Worm (Caenorhabditis elegans) whole organism, L2 larva: Measurements from ENCODE around the gene ZC518.8.
A peak's percentile ranks its signal among the peaks of the same experiment; 100 is the strongest.

Experiments used
- C34F6.9 ChIP-seq: fragments of 150-350 bp; optimal IDR thresholded peaks from 2 replicates; lab custom pipeline; 2014; ENCODE audit warnings: missing biosample characterization, missing genetic modification characterization
- F13H6.1 ChIP-seq: sonication (generic microtip); optimal IDR thresholded peaks from 2 replicates; lab custom pipeline; 2016; ENCODE audit warnings: missing genetic modification characterization, missing compliant biosample characterization
- R02D3.7 ChIP-seq: fragments of 150-350 bp; optimal IDR thresholded peaks from 2 replicates; lab custom pipeline; 2014; ENCODE audit warnings: missing biosample characterization, missing genetic modification characterization
- Y55F3AM.14 ChIP-seq: fragments of 200-800 bp; sonication (Bioruptor generic); optimal IDR thresholded peaks from 2 replicates; lab custom pipeline; 2018; ENCODE audit warnings: mild to moderate bottlenecking, missing genetic modification characterization, missing compliant biosample characterization
- ZK546.5 ChIP-seq: sonication (generic microtip); optimal IDR thresholded peaks from 2 replicates; lab custom pipeline; 2017; ENCODE audit warnings: missing biosample characterization, missing genetic modification characterization
- alr-1 ChIP-seq: fragments of 150-350 bp; optimal IDR thresholded peaks from 2 replicates; lab custom pipeline; 2014; ENCODE audit warnings: missing biosample characterization, missing genetic modification characterization
- aly-2 ChIP-seq: fragments of 150-350 bp; optimal IDR thresholded peaks from 2 replicates; lab custom pipeline; 2014; ENCODE audit warnings: missing biosample characterization, missing genetic modification characterization
- ama-1 ChIP-seq: fragments of 150-350 bp; optimal IDR thresholded peaks from 2 replicates; lab custom pipeline; 2018; ENCODE audit warnings: inconsistent platforms
- blmp-1 ChIP-seq: sonication (generic microtip); optimal IDR thresholded peaks from 2 replicates; lab custom pipeline; 2017; ENCODE audit warnings: missing genetic modification characterization, mild to moderate bottlenecking, missing compliant biosample characterization, antibody characterized with exemption, moderate library complexity; ENCODE audit not compliant: insufficient read depth
- ceh-16 ChIP-seq: fragments of 150-350 bp; optimal IDR thresholded peaks from 2 replicates; lab custom pipeline; 2014; ENCODE audit warnings: missing biosample characterization, missing genetic modification characterization
- ceh-82 ChIP-seq: fragments of 150-350 bp; optimal IDR thresholded peaks from 2 replicates; lab custom pipeline; 2014; ENCODE audit warnings: missing biosample characterization, missing genetic modification characterization
- crh-2 ChIP-seq: sonication (generic microtip); optimal IDR thresholded peaks from 2 replicates; lab custom pipeline; 2017; ENCODE audit warnings: missing biosample characterization, missing genetic modification characterization
- dmd-4 ChIP-seq: sonication (generic microtip); optimal IDR thresholded peaks from 2 replicates; lab custom pipeline; 2017; ENCODE audit warnings: missing biosample characterization, missing genetic modification characterization
- egl-27 ChIP-seq: sonication (generic microtip); optimal IDR thresholded peaks from 3 replicates; lab custom pipeline; 2017; ENCODE audit warnings: missing biosample characterization, missing genetic modification reagents, missing genetic modification characterization
- elt-1 ChIP-seq: fragments of 150-350 bp; optimal IDR thresholded peaks from 2 replicates; lab custom pipeline; 2014; ENCODE audit warnings: missing biosample characterization, missing genetic modification characterization
- elt-3 ChIP-seq: sonication (generic microtip); optimal IDR thresholded peaks from 2 replicates; lab custom pipeline; 2017; ENCODE audit warnings: missing biosample characterization, missing genetic modification characterization
- gmeb-1 ChIP-seq: fragments of 150-350 bp; optimal IDR thresholded peaks from 2 replicates; lab custom pipeline; 2014; ENCODE audit warnings: missing biosample characterization, missing genetic modification characterization
- lin-13 ChIP-seq: fragments of 150-350 bp; optimal IDR thresholded peaks from 2 replicates; lab custom pipeline; 2014; ENCODE audit warnings: missing biosample characterization, missing genetic modification reagents, missing genetic modification characterization
- lin-39 ChIP-seq: fragments of 150-350 bp; optimal IDR thresholded peaks from 2 replicates; lab custom pipeline; 2014; ENCODE audit warnings: missing biosample characterization, missing genetic modification reagents, missing genetic modification characterization
- lsy-2 ChIP-seq, 2 experiments: fragments of 150-350 bp in 1 of 2; sonication (generic microtip) in 1 of 2; optimal IDR thresholded peaks; 2 replicates each; lab custom pipeline; 2014 to 2017; ENCODE audit warnings: missing biosample characterization in 2 of 2, missing genetic modification characterization in 2 of 2
- mdl-1 ChIP-seq, 2 experiments: fragments of 150-350 bp in 1 of 2; sonication (generic microtip) in 1 of 2; optimal IDR thresholded peaks; 2 replicates each; lab custom pipeline; 2017; ENCODE audit warnings: missing biosample characterization in 2 of 2, missing genetic modification characterization in 2 of 2
- nhr-10 ChIP-seq: sonication (generic microtip); optimal IDR thresholded peaks from 2 replicates; lab custom pipeline; 2017; ENCODE audit warnings: missing biosample characterization, missing genetic modification characterization
- nhr-12 ChIP-seq: fragments of 150-350 bp; optimal IDR thresholded peaks from 2 replicates; lab custom pipeline; 2014; ENCODE audit warnings: missing biosample characterization, missing genetic modification characterization
- nhr-129 ChIP-seq: fragments of 150-350 bp; optimal IDR thresholded peaks from 2 replicates; lab custom pipeline; 2014; ENCODE audit warnings: missing biosample characterization, missing genetic modification characterization
- nhr-21 ChIP-seq: fragments of 150-350 bp; optimal IDR thresholded peaks from 2 replicates; lab custom pipeline; 2014; ENCODE audit warnings: missing biosample characterization, missing genetic modification characterization
- nhr-23 ChIP-seq: fragments of 150-350 bp; optimal IDR thresholded peaks from 2 replicates; lab custom pipeline; 2014; ENCODE audit warnings: missing biosample characterization, missing genetic modification reagents, missing genetic modification characterization
- nhr-237 ChIP-seq: fragments of 150-350 bp; optimal IDR thresholded peaks from 2 replicates; lab custom pipeline; 2014; ENCODE audit warnings: missing biosample characterization, missing genetic modification characterization
- nhr-25 ChIP-seq: fragments of 150-350 bp; sonication (generic microtip); optimal IDR thresholded peaks from 3 replicates; lab custom pipeline; 2014; ENCODE audit warnings: missing biosample characterization, missing genetic modification characterization
- nhr-6 ChIP-seq: fragments of 150-350 bp; optimal IDR thresholded peaks from 2 replicates; lab custom pipeline; 2014; ENCODE audit warnings: missing biosample characterization, missing genetic modification characterization
- nhr-77 ChIP-seq: fragments of 150-350 bp; optimal IDR thresholded peaks from 2 replicates; lab custom pipeline; 2014; ENCODE audit warnings: missing biosample characterization, missing genetic modification characterization
- peb-1 ChIP-seq: fragments of 150-350 bp; optimal IDR thresholded peaks from 2 replicates; lab custom pipeline; 2014; ENCODE audit warnings: missing biosample characterization, missing genetic modification characterization
- sem-4 ChIP-seq: fragments of 150-350 bp; optimal IDR thresholded peaks from 2 replicates; lab custom pipeline; 2014; ENCODE audit warnings: missing biosample characterization, missing genetic modification reagents, missing genetic modification characterization
- skn-1 ChIP-seq: sonication (generic microtip); optimal IDR thresholded peaks from 2 replicates; lab custom pipeline; 2017; ENCODE audit warnings: missing biosample characterization, missing genetic modification characterization
- sma-3 ChIP-seq: sonication (generic microtip); optimal IDR thresholded peaks from 2 replicates; lab custom pipeline; 2016; ENCODE audit warnings: missing genetic modification reagents, missing genetic modification characterization, missing compliant biosample characterization
- sma-9 ChIP-seq, 2 experiments: fragments of 150-350 bp in 1 of 2; sonication (generic microtip) in 1 of 2; optimal IDR thresholded peaks; 2 replicates each; lab custom pipeline; 2014 to 2016; ENCODE audit warnings: missing genetic modification characterization in 2 of 2, mild to moderate bottlenecking in 1 of 2, missing biosample characterization in 1 of 2, missing compliant biosample characterization in 1 of 2, missing genetic modification reagents in 1 of 2, moderate library complexity in 1 of 2
- snpc-4 ChIP-seq: fragments of 150-350 bp; optimal IDR thresholded peaks from 2 replicates; lab custom pipeline; 2014; ENCODE audit warnings: missing biosample characterization, missing genetic modification characterization
- unc-39 ChIP-seq: fragments of 150-350 bp; optimal IDR thresholded peaks from 2 replicates; lab custom pipeline; 2014; ENCODE audit warnings: missing biosample characterization, missing genetic modification characterization
- unc-55 ChIP-seq: fragments of 150-350 bp; sonication (generic microtip); optimal IDR thresholded peaks from 3 replicates; lab custom pipeline; 2014; ENCODE audit warnings: missing biosample characterization, missing genetic modification reagents, missing genetic modification characterization
- unc-62 ChIP-seq: fragments of 150-350 bp; optimal IDR thresholded peaks from 2 replicates; lab custom pipeline; 2014; ENCODE audit warnings: missing biosample characterization, missing genetic modification reagents, missing genetic modification characterization
- ztf-1 ChIP-seq: fragments of 200-800 bp; sonication (Bioruptor generic); conservative IDR thresholded peaks from 2 replicates; pipeline ENCODE4 v1.3.6; 2022; ENCODE audit warnings: missing genetic modification characterization, missing compliant biosample characterization
- ztf-11 ChIP-seq: sonication (generic microtip); optimal IDR thresholded peaks from 2 replicates; lab custom pipeline; 2017; ENCODE audit warnings: missing biosample characterization, missing genetic modification characterization
- ztf-4 ChIP-seq: fragments of 150-350 bp; optimal IDR thresholded peaks from 2 replicates; lab custom pipeline; 2014; ENCODE audit warnings: missing biosample characterization, missing genetic modification characterization

Gene ZC518.8

ce11 chrIV:12371340-12371739 lies 9.6 kb upstream of the ZC518.8 start:
- TF ChIP-seq nhr-23 (tag; lab: Kevin White, UChicago): no peak
- TF ChIP-seq sma-3: no peak
- TF ChIP-seq nhr-237 (tag; lab: Kevin White, UChicago): no peak
- TF ChIP-seq skn-1 (tag; lab: Kevin White, UChicago): no peak
- TF ChIP-seq egl-27 (tag; lab: Kevin White, UChicago): no peak
- no peak for TF ChIP-seq unc-55 (GFP tag; lab: Kevin White, UChicago)
- TF ChIP-seq ztf-1 (GFP tag; lab: Robert Waterston, UW): no peak
- TF ChIP-seq unc-39: no peak
- no peak for TF ChIP-seq dmd-4 (tag; lab: Kevin White, UChicago)
- no peak for TF ChIP-seq lin-39 (tag; lab: Kevin White, UChicago)
- TF ChIP-seq nhr-6: no peak
- TF ChIP-seq gmeb-1 (tag; lab: Kevin White, UChicago): no peak
- no peak for TF ChIP-seq nhr-10 (tag; lab: Kevin White, UChicago)
- no peak for TF ChIP-seq aly-2 (tag; lab: Kevin White, UChicago)
- no peak for TF ChIP-seq nhr-12
- TF ChIP-seq ztf-11 (tag; lab: Kevin White, UChicago): no peak
- TF ChIP-seq unc-62 (GFP tag; lab: Kevin White, UChicago): no peak
- TF ChIP-seq nhr-21: no peak
- TF ChIP-seq mdl-1 (tag; optimal IDR thresholded peaks at IDR 0.05; lab: Kevin White, UChicago): no peak
- TF ChIP-seq ceh-82: no peak

- TF ChIP-seq nhr-6 (no peak), dmd-4 (tag; lab: Kevin White, UChicago) (no peak), nhr-21 (no peak), unc-55 (GFP tag; lab: Kevin White, UChicago) (no peak), ZK546.5 (tag; lab: Kevin White, UChicago) (no peak), nhr-25 (tag; lab: Kevin White, UChicago) (peak; percentile 25), unc-62 (GFP tag; lab: Kevin White, UChicago) (no peak)
Measured at ce11 chrIV:12366571-12366970, 4.9 kb upstream of the ZC518.8 start.

ce11 chrIV:12364964-12365363 lies 3.3 kb upstream of the ZC518.8 start:
- TF ChIP-seq elt-1 (no peak), elt-3 (tag; lab: Kevin White, UChicago) (no peak), nhr-77 (no peak), mdl-1 (tag; optimal IDR thresholded peaks at IDR 0.05; lab: Kevin White, UChicago) (no peak), gmeb-1 (tag; lab: Kevin White, UChicago) (no peak), nhr-6 (no peak), unc-62 (GFP tag; lab: Kevin White, UChicago) (no peak), peb-1 (tag; lab: Kevin White, UChicago) (no peak), blmp-1 (no peak), nhr-21 (no peak), C34F6.9 (peak; percentile 21), nhr-12 (no peak), nhr-237 (tag; lab: Kevin White, UChicago) (no peak), ztf-1 (GFP tag; lab: Robert Waterston, UW) (no peak), egl-27 (tag; lab: Kevin White, UChicago) (no peak), lin-39 (tag; lab: Kevin White, UChicago) (no peak), Y55F3AM.14 (GFP tag; lab: Kevin White, UChicago) (peak; percentile 24), sma-3 (no peak), unc-55 (GFP tag; lab: Kevin White, UChicago) (peak; percentile 37), nhr-129 (tag; lab: Kevin White, UChicago) (no peak), aly-2 (tag; lab: Kevin White, UChicago) (no peak), ztf-4 (tag; lab: Kevin White, UChicago) (no peak), lin-13 (GFP tag; lab: Kevin White, UChicago) (no peak), snpc-4 (tag; lab: Kevin White, UChicago) (no peak), dmd-4 (tag; lab: Kevin White, UChicago) (no peak), lsy-2 (tag; optimal IDR thresholded peaks at IDR 0.05; lab: Kevin White, UChicago) (peak in 1 of 2 experiments; percentile 27), ama-1 (lab: Kevin White, UChicago) (no peak), sma-9 (GFP tag; optimal IDR thresholded peaks at IDR 0.05; lab: Kevin White, UChicago) (peak; percentile 2), sma-9 (tag; optimal IDR thresholded peaks at IDR 0.05; lab: Kevin White, UChicago) (no peak), nhr-10 (tag; lab: Kevin White, UChicago) (no peak), R02D3.7 (no peak), unc-39 (no peak), alr-1 (tag; lab: Kevin White, UChicago) (no peak), F13H6.1 (tag; lab: Kevin White, UChicago) (peak; percentile 25), sem-4 (tag; lab: Kevin White, UChicago) (no peak), nhr-23 (tag; lab: Kevin White, UChicago) (no peak), ceh-16 (tag; lab: Kevin White, UChicago) (no peak), ZK546.5 (tag; lab: Kevin White, UChicago) (no peak), skn-1 (tag; lab: Kevin White, UChicago) (no peak), nhr-25 (tag; lab: Kevin White, UChicago) (no peak), ztf-11 (tag; lab: Kevin White, UChicago) (no peak), crh-2 (tag; lab: Kevin White, UChicago) (no peak)
- TF ChIP-seq, all 48 proteins: peak for 6
